Fruit fly (Drosophila melanogaster): Measurements from ENCODE around the gene Met.

The Met gene

DNA sequence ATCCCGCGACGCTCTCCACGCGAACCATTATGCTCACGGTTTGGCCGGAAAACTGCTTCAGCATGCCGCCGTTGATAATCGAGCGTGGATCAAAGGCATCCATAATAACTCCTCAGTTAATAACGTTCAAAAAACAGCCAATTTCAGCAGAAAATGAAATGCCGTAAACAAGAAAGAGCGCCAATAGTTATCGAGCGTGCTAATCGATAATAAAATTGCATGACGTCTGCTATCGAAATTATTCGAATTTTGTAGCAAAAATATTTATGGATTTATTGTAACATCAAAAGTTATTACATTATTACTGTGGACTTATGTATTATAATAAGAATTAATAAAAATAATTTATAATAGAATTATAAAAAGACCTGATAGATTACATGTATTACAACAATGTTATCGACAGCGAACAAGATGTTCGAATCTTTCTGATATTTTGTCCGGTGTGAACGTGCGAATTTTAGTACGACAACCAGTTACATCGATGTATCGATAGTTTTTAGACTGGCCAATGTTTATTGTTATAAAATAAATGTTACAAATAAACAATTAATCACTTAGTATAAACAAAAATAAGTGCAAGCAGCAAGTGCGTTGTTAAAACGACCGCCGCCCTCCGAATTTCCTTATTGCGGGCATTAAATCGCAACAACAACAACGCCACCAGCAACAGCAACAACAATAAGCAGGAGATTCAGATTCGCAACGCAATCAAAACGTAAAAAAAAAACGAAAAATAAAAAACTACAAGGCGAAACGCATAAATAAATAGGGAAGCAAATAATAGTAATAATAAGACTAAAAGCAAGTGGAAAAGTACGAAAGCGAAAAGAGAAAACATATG lies at the start of gene Met, which contains the start of gene RPA3 (continued):
- TF ChIP-seq inv (GFP tag; IDR thresholded peaks at IDR 0.05; ENCODE audit: partially characterized antibody), result peak; percentile 54
- no peak for TF ChIP-seq row (GFP tag; IDR thresholded peaks at IDR 0.05)
- no peak for TF ChIP-seq lmd (GFP tag; IDR thresholded peaks at IDR 0.05)
- TF ChIP-seq CG17829 (tag; optimal IDR thresholded peaks at IDR 0.05), result peak; percentile 29
- no peak for TF ChIP-seq ash1 (GFP tag; optimal IDR thresholded peaks at IDR 0.05)
- TF ChIP-seq CG2199 (GFP tag; IDR thresholded peaks at IDR 0.05), result no peak
- no peak for TF ChIP-seq vvl (GFP tag; IDR thresholded peaks at IDR 0.05)
- peak; percentile 38 for TF ChIP-seq nmo (GFP tag; optimal IDR thresholded peaks at IDR 0.05)
- TF ChIP-seq Dad (GFP tag; optimal IDR thresholded peaks at IDR 0.05), result no peak
- TF ChIP-seq Scr (GFP tag; IDR thresholded peaks at IDR 0.05; ENCODE audit: partially characterized antibody), result peak; percentile 77
- TF ChIP-seq MESR4 (GFP tag; optimal IDR thresholded peaks at IDR 0.05), result peak; percentile 64
- peak; percentile 28 for TF ChIP-seq CG14710 (tag; optimal IDR thresholded peaks at IDR 0.05)
- no peak for TF ChIP-seq da (GFP tag; optimal IDR thresholded peaks at IDR 0.05)
- peak; percentile 42 for TF ChIP-seq CG2129 (GFP tag; IDR thresholded peaks at IDR 0.05; ENCODE audit: partially characterized antibody)
- TF ChIP-seq Ada2b (GFP tag; IDR thresholded peaks at IDR 0.05), result no peak
- TF ChIP-seq crc (GFP tag; optimal IDR thresholded peaks at IDR 0.05), result no peak
- TF ChIP-seq kah (GFP tag; optimal IDR thresholded peaks at IDR 0.05), result no peak
- no peak for TF ChIP-seq unpg (GFP tag; optimal IDR thresholded peaks at IDR 0.05)
- TF ChIP-seq CG17612 (GFP tag; IDR thresholded peaks at IDR 0.05), result no peak
- no peak for TF ChIP-seq CG9797 (GFP tag; optimal IDR thresholded peaks at IDR 0.05)
- no peak for TF ChIP-seq B-H1 (GFP tag; IDR thresholded peaks at IDR 0.05)
- TF ChIP-seq sim (GFP tag; IDR thresholded peaks at IDR 0.05), result no peak
- TF ChIP-seq dysf (GFP tag; IDR thresholded peaks at IDR 0.05), result no peak
- TF ChIP-seq sens (GFP tag), result peak; percentile 54
- TF ChIP-seq GATAe (GFP tag; conservative IDR thresholded peaks at IDR 0.05), result no peak
- peak; percentile 14 for TF ChIP-seq Nf-YC (tag; optimal IDR thresholded peaks at IDR 0.05)
- TF ChIP-seq D19B (GFP tag; optimal IDR thresholded peaks at IDR 0.05), result no peak
- peak in 1 of 2 experiments; percentile 4 for TF ChIP-seq Pdp1 (GFP tag; optimal IDR thresholded peaks at IDR 0.05)
- TF ChIP-seq CG16863 (GFP tag; optimal IDR thresholded peaks at IDR 0.05), result no peak
- no peak for TF ChIP-seq gem (tag; optimal IDR thresholded peaks at IDR 0.05)
- TF ChIP-seq CG13287 (GFP tag; IDR thresholded peaks at IDR 0.05; ENCODE audit: partially characterized antibody), result peak; percentile 74
- no peak for TF ChIP-seq CG15073 (GFP tag; optimal IDR thresholded peaks at IDR 0.05)
- peak; percentile 72 for TF ChIP-seq BEAF-32 (GFP tag; optimal IDR thresholded peaks at IDR 0.05)
- peak; percentile 71; the same call in 1 of the 3 replicates for TF ChIP-seq hb (GFP tag; IDR thresholded peaks at IDR 0.05; ENCODE audit: partially characterized antibody)
- no peak for TF ChIP-seq HHEX (GFP tag; optimal IDR thresholded peaks at IDR 0.05)
- no peak for TF ChIP-seq fru (optimal IDR thresholded peaks at IDR 0.05)
- TF ChIP-seq zen2 (GFP tag; IDR thresholded peaks at IDR 0.05; ENCODE audit: partially characterized antibody), result peak; percentile 24; the same call in 1 of the 3 replicates
- TF ChIP-seq wor (GFP tag; IDR thresholded peaks at IDR 0.05), result no peak
- TF ChIP-seq Hmr (GFP tag; optimal IDR thresholded peaks at IDR 0.05), result no peak
- peak; percentile 70 for TF ChIP-seq Med (GFP tag)
- no peak for TF ChIP-seq bcd (GFP tag; optimal IDR thresholded peaks at IDR 0.05)
- peak; percentile 81 for TF ChIP-seq Dll (GFP tag; IDR thresholded peaks at IDR 0.05; ENCODE audit: partially characterized antibody)
- TF ChIP-seq CG30403 (GFP tag; optimal IDR thresholded peaks at IDR 0.05), result no peak
- peak; percentile 61; the same call in 1 of the 3 replicates for TF ChIP-seq mld (GFP tag; IDR thresholded peaks at IDR 0.05; ENCODE audit: partially characterized antibody)
- TF ChIP-seq CG11247 (GFP tag; IDR thresholded peaks at IDR 0.05), result no peak
- TF ChIP-seq Myb (GFP tag; optimal IDR thresholded peaks at IDR 0.05), result no peak
- peak; percentile 62 for TF ChIP-seq YL-1 (GFP tag; optimal IDR thresholded peaks at IDR 0.05)
- 0 out of 3 replicates have a peak, but pooled peaks have one; percentile 29 for TF ChIP-seq CG17361 (GFP tag; IDR thresholded peaks at IDR 0.05)
